Worm (Caenorhabditis elegans): ENCODE data around the gene msp-65.

Gene msp-65

DNA sequence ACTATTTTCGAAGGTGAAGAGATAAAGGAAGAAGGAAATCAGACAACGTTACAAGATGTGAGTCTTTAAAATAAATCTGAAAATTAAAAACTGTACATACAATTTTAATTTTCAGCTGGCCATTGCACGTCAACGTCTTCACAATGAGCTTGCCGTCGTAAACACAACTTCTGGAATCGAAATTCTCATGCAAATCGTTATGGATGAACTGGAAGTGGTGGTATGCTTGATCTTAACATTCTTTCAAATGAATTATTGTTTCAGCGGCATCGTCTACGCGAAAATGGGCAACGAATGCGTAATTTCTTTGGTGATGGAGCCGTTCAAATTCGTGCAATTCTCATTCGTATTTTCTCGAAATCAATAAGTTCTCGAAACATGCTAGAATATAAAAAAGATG is 38.2 kb downstream of the msp-65 start:
- no peak for TF ChIP-seq nhr-76 (tag; optimal IDR thresholded peaks at IDR 0.05)
- TF ChIP-seq nhr-237 (tag; optimal IDR thresholded peaks at IDR 0.05), result no peak
- TF ChIP-seq mep-1 (tag; optimal IDR thresholded peaks at IDR 0.05), result no peak
- no peak for TF ChIP-seq lin-39 (tag; optimal IDR thresholded peaks at IDR 0.05)
- no peak for TF ChIP-seq Y116A8C.19 (tag; optimal IDR thresholded peaks at IDR 0.05; ENCODE audit: borderline replicate concordance)
- TF ChIP-seq ama-1 (optimal IDR thresholded peaks at IDR 0.05), result no peak
- no peak for TF ChIP-seq mab-9 (GFP tag; IDR thresholded peaks at IDR 0.05)
- no peak for TF ChIP-seq lsy-2 (tag; optimal IDR thresholded peaks at IDR 0.05)
- no peak for TF ChIP-seq tlp-1 (tag; optimal IDR thresholded peaks at IDR 0.05)
- no peak for TF ChIP-seq egl-27 (tag; optimal IDR thresholded peaks at IDR 0.05)
- TF ChIP-seq hlh-17 (GFP tag; optimal IDR thresholded peaks at IDR 0.05; ENCODE audit: borderline replicate concordance), result no peak
- no peak for TF ChIP-seq ceh-82 (tag; optimal IDR thresholded peaks at IDR 0.05)
- TF ChIP-seq nhr-11 (tag; optimal IDR thresholded peaks at IDR 0.05), result no peak
- no peak for TF ChIP-seq mef-2 (tag; optimal IDR thresholded peaks at IDR 0.05)
- no peak for TF ChIP-seq sox-4 (tag; optimal IDR thresholded peaks at IDR 0.05)
- TF ChIP-seq nhr-71 (tag; optimal IDR thresholded peaks at IDR 0.05), result no peak

DNA sequence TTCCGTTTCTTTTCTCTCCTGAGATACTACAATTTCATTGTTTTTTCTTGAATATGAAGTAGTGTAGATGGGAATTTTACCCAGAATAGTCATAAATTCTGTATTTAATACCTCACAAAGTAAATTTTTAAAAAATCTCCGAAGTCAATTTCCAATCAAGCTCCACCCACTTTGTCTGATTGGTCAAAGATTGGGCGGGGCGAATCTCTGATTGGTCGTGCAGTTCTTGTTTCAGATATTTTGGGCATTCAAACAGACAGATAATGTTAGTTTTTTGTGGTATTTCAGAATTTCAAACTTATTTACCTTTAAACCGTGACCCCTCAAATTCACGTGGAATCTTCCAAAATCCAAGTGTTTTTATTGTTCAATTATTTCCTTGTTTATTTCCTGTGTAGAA is 44.2 kb downstream of the msp-65 start, which contains the start of gene F41H10.5:
TSS of gene F41H10.5 (plus strand) at position 375 of the 400 bp plus-strand sequence.
- no peak for TF ChIP-seq dsc-1 (tag; optimal IDR thresholded peaks at IDR 0.05)
- TF ChIP-seq lin-15B (tag; optimal IDR thresholded peaks at IDR 0.05), result no peak
- no peak for TF ChIP-seq vab-15 (tag; optimal IDR thresholded peaks at IDR 0.05)
- no peak for TF ChIP-seq lin-14 (GFP tag; optimal IDR thresholded peaks at IDR 0.05)
- TF ChIP-seq dpl-1 (GFP tag; optimal IDR thresholded peaks at IDR 0.05), result no peak
- no peak for TF ChIP-seq pag-3 (tag; optimal IDR thresholded peaks at IDR 0.05; ENCODE audit: borderline replicate concordance, insufficient read depth)
- no peak for TF ChIP-seq grh-1 (GFP tag; IDR thresholded peaks at IDR 0.05)
- TF ChIP-seq sox-4 (tag; optimal IDR thresholded peaks at IDR 0.05), result no peak
- TF ChIP-seq unc-98 (GFP tag; IDR thresholded peaks at IDR 0.05), result no peak
- no peak for TF ChIP-seq F16B12.6 (tag; optimal IDR thresholded peaks at IDR 0.05)
- no peak for TF ChIP-seq lin-13 (GFP tag; optimal IDR thresholded peaks at IDR 0.05)
- no peak for TF ChIP-seq isw-1 (GFP tag; IDR thresholded peaks at IDR 0.05)
- TF ChIP-seq hlh-4 (tag; optimal IDR thresholded peaks at IDR 0.05), result no peak
- no peak for TF ChIP-seq egl-13 (tag; optimal IDR thresholded peaks at IDR 0.05)
- TF ChIP-seq skn-1 (tag; optimal IDR thresholded peaks at IDR 0.05), result no peak
- TF ChIP-seq tlp-1 (tag; optimal IDR thresholded peaks at IDR 0.05), result no peak
- TF ChIP-seq unc-86 (tag; optimal IDR thresholded peaks at IDR 0.05), result no peak

DNA sequence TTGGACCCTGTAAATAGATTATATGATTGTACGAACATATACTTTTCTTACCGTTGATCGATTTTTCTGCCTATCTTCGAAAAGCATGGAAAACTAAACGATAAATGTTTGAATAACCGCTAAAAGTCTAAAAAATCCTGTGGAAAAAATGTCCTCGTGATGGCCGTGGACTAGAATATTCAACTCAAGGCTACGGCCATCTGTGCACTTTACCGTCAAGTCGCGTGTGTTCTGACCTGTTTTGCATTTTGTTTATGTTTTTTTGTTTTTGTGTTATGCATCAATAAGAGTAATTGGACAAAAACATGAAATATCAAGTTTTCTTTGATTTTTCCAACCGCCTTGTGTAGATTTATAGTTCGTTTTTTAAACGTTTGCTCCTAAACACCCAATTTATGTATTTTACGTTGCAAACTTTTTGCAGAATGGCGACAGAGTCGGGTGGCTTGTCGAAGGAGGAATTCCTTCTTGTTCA is 47.8 kb downstream of the msp-65 start, which contains the start of the genes hda-6 and F41H10.4:
TSS of gene hda-6 (minus strand) at position 172 of the 475 bp plus-strand sequence.
TSS of gene F41H10.4 (plus strand) at position 425 of the 475 bp plus-strand sequence.
- TF ChIP-seq ztf-4 (tag; optimal IDR thresholded peaks at IDR 0.05) (peak; percentile 34), irx-1 (tag; optimal IDR thresholded peaks at IDR 0.05) (peak; percentile 86), lir-3 (tag; optimal IDR thresholded peaks at IDR 0.05; ENCODE audit: poor library complexity) (peak; percentile 96), nhr-77 (tag; optimal IDR thresholded peaks at IDR 0.05) (peak; percentile 39), pag-3 (tag; optimal IDR thresholded peaks at IDR 0.05; ENCODE audit: borderline replicate concordance, insufficient read depth) (no peak), hlh-4 (tag; optimal IDR thresholded peaks at IDR 0.05) (no peak), ceh-8 (GFP tag; optimal IDR thresholded peaks at IDR 0.05) (no peak), vab-15 (tag; optimal IDR thresholded peaks at IDR 0.05) (no peak), nhr-20 (tag; optimal IDR thresholded peaks at IDR 0.05) (peak; percentile 79), unc-98 (GFP tag; IDR thresholded peaks at IDR 0.05) (peak; percentile 59; the same call in 1 of the 2 replicates), fos-1 (tag; optimal IDR thresholded peaks at IDR 0.05) (no peak), nhr-12 (tag; optimal IDR thresholded peaks at IDR 0.05) (no peak), elt-2 (tag; optimal IDR thresholded peaks at IDR 0.05) (peak; percentile 57), lsy-2 (tag; optimal IDR thresholded peaks at IDR 0.05) (peak; percentile 87), efl-3 (GFP tag; optimal IDR thresholded peaks at IDR 0.05) (no peak), C34B4.2 (tag; optimal IDR thresholded peaks at IDR 0.05) (no peak), mab-9 (GFP tag; IDR thresholded peaks at IDR 0.05) (peak; percentile 64; the same call in 1 of the 2 replicates), egl-27 (tag; optimal IDR thresholded peaks at IDR 0.05) (no peak), mdl-1 (tag; optimal IDR thresholded peaks at IDR 0.05) (peak in 1 of 2 experiments; percentile 72), nhr-19 (GFP tag; conservative IDR thresholded peaks at IDR 0.05) (peak; percentile 76), ceh-88 (GFP tag; IDR thresholded peaks at IDR 0.05) (no peak), grh-1 (GFP tag; IDR thresholded peaks at IDR 0.05) (peak; percentile 71), zip-4 (GFP tag; optimal IDR thresholded peaks at IDR 0.05) (peak; percentile 53), Y116A8C.19 (tag; optimal IDR thresholded peaks at IDR 0.05; ENCODE audit: borderline replicate concordance) (peak; percentile 27), unc-30 (tag; optimal IDR thresholded peaks at IDR 0.05) (no peak), mef-2 (tag; optimal IDR thresholded peaks at IDR 0.05) (peak; percentile 15), sptf-1 (tag; optimal IDR thresholded peaks at IDR 0.05) (no peak)

All from whole organism, L1 larva.